Fruit fly (Drosophila melanogaster): Measurements from ENCODE around the gene CG9377.

The CG9377 gene

DNA sequence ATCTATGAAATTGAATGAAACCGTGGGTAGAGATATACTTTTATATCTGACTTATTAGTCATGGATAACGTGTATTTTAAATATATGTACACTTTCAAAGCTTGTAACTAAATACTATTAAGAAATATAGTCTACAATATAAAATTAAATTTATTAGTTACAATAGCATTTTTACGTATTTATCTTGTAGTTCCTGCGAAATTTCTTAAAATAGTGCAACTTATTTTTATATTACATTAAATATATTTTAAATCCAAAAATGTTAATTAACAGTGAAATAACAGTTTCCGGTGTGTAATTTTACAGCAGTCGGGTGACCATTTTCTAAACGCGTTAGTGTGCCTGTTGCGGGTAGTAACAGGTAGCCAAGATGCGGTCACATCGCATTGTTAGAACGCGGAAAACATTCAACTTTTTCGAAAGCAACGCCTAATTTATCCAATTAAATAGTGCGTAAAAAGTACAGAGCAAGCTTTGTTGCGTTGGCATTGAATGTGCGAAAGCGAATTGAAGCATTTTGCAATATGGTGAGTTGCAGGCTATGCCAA, 37.3 kb upstream of the CG9377 start, which contains the start of the genes CG10859 and CG7110 (continued):
- peak; percentile 59 for TF ChIP-seq CG4328 (GFP tag; optimal IDR thresholded peaks at IDR 0.05)
- no peak for TF ChIP-seq psq (GFP tag; optimal IDR thresholded peaks at IDR 0.05)
- peak; percentile 41 for TF ChIP-seq CG12104 (GFP tag; optimal IDR thresholded peaks at IDR 0.05)
- no peak for TF ChIP-seq CHES-1-like (GFP tag; optimal IDR thresholded peaks at IDR 0.05)
- no peak for TF ChIP-seq CG3065 (GFP tag; optimal IDR thresholded peaks at IDR 0.05)
- no peak for TF ChIP-seq rib (GFP tag; IDR thresholded peaks at IDR 0.05)
- peak; percentile 77 for TF ChIP-seq Fer1 (GFP tag; optimal IDR thresholded peaks at IDR 0.05)
- peak; percentile 54; the same call in 1 of the 2 replicates for TF ChIP-seq CG3847 (GFP tag; IDR thresholded peaks at IDR 0.05)
- no peak for TF ChIP-seq CG5245 (GFP tag; optimal IDR thresholded peaks at IDR 0.05)
- TF ChIP-seq CG17385 (GFP tag; optimal IDR thresholded peaks at IDR 0.05) = peak; percentile 42
- TF ChIP-seq ERR (GFP tag; optimal IDR thresholded peaks at IDR 0.05) = no peak
- TF ChIP-seq sug (tag; optimal IDR thresholded peaks at IDR 0.05) = peak; percentile 48
- TF ChIP-seq Aef1 (GFP tag; IDR thresholded peaks at IDR 0.05) = no peak
- no peak for TF ChIP-seq Dip3 (GFP tag; optimal IDR thresholded peaks at IDR 0.05)
- peak; percentile 66 for TF ChIP-seq Hmr (GFP tag; optimal IDR thresholded peaks at IDR 0.05)
- TF ChIP-seq CG14441 (GFP tag; IDR thresholded peaks at IDR 0.05) = no peak
- TF ChIP-seq exex (tag; optimal IDR thresholded peaks at IDR 0.05) = no peak
- TF ChIP-seq dpn (GFP tag; optimal IDR thresholded peaks at IDR 0.05) = no peak
- peak; percentile 59 for TF ChIP-seq Asciz (GFP tag; optimal IDR thresholded peaks at IDR 0.05)
- no peak for TF ChIP-seq Stat92E (GFP tag; optimal IDR thresholded peaks at IDR 0.05)
- TF ChIP-seq gcm (GFP tag; optimal IDR thresholded peaks at IDR 0.05) = peak; percentile 9
- TF ChIP-seq nmo (GFP tag; optimal IDR thresholded peaks at IDR 0.05) = peak; percentile 51
- TF ChIP-seq B-H2 (GFP tag; optimal IDR thresholded peaks at IDR 0.05) = peak; percentile 63
- TF ChIP-seq chn (GFP tag; optimal IDR thresholded peaks at IDR 0.05) = no peak
- TF ChIP-seq Dref (GFP tag; IDR thresholded peaks at IDR 0.05) = no peak
- no peak for TF ChIP-seq Dfd (GFP tag; optimal IDR thresholded peaks at IDR 0.05)
- no peak for TF ChIP-seq Gug (GFP tag; IDR thresholded peaks at IDR 0.05)
- TF ChIP-seq fd64A (GFP tag; optimal IDR thresholded peaks at IDR 0.05) = no peak
- TF ChIP-seq Hand (GFP tag; optimal IDR thresholded peaks at IDR 0.05) = no peak
- TF ChIP-seq Camta (GFP tag; optimal IDR thresholded peaks at IDR 0.05) = no peak
- peak; percentile 48 for TF ChIP-seq CG17829 (tag; optimal IDR thresholded peaks at IDR 0.05)
- TF ChIP-seq Dek (tag; optimal IDR thresholded peaks at IDR 0.05) = no peak
- no peak for TF ChIP-seq otp (GFP tag; IDR thresholded peaks at IDR 0.05)
- no peak for TF ChIP-seq Scr (GFP tag; IDR thresholded peaks at IDR 0.05; ENCODE audit: partially characterized antibody)
- TF ChIP-seq CG14860 (GFP tag; IDR thresholded peaks at IDR 0.05; ENCODE audit: partially characterized antibody) = no peak
- TF ChIP-seq CG14965 (GFP tag; optimal IDR thresholded peaks at IDR 0.05; ENCODE audit: borderline replicate concordance) = no peak
- peak; percentile 32 for TF ChIP-seq CG33557 (GFP tag; optimal IDR thresholded peaks at IDR 0.05)
- TF ChIP-seq tx (GFP tag; optimal IDR thresholded peaks at IDR 0.05) = no peak
- peak; percentile 55 for TF ChIP-seq mirr (GFP tag; optimal IDR thresholded peaks at IDR 0.05)
- no peak; the same call in 1 of the 2 replicates for TF ChIP-seq ranshi (GFP tag; IDR thresholded peaks at IDR 0.05)
- TF ChIP-seq CG6854 (GFP tag; optimal IDR thresholded peaks at IDR 0.05) = no peak
- no peak for TF ChIP-seq TFAM (GFP tag; optimal IDR thresholded peaks at IDR 0.05)
- no peak for TF ChIP-seq ro (GFP tag; IDR thresholded peaks at IDR 0.05)
- TF ChIP-seq CTCF (GFP tag; optimal IDR thresholded peaks at IDR 0.05) = no peak
- TF ChIP-seq az2 (GFP tag; optimal IDR thresholded peaks at IDR 0.05) = no peak
- peak; percentile 79 for TF ChIP-seq Meics (GFP tag; optimal IDR thresholded peaks at IDR 0.05)
- no peak for TF ChIP-seq bbx (GFP tag; IDR thresholded peaks at IDR 0.05; ENCODE audit: partially characterized antibody)
- TF ChIP-seq twi (tag; optimal IDR thresholded peaks at IDR 0.05) = peak; percentile 33
- TF ChIP-seq h (optimal IDR thresholded peaks at IDR 0.05) = no peak
- no peak for TF ChIP-seq mld (GFP tag; IDR thresholded peaks at IDR 0.05; ENCODE audit: partially characterized antibody)
- TF ChIP-seq CG7963 (GFP tag; IDR thresholded peaks at IDR 0.05; ENCODE audit: partially characterized antibody) = no peak

All from whole organism, embryonic.